Fruit fly (Drosophila melanogaster): Measurements from ENCODE around the gene tim.

Gene tim

dm6 chr2L:3476399-3477056 is 31.4 kb downstream of the tim start (continued):
- TF ChIP-seq CG15479 (GFP tag; optimal IDR thresholded peaks at IDR 0.05) (peak; percentile 73), CG13894 (tag; optimal IDR thresholded peaks at IDR 0.05) (peak; percentile 77), lov (optimal IDR thresholded peaks at IDR 0.05) (no peak), lov (GFP tag; IDR thresholded peaks at IDR 0.05) (0 out of 3 replicates have a peak, but pooled peaks have one; percentile 60), CG13296 (GFP tag; optimal IDR thresholded peaks at IDR 0.05) (no peak), NK7.1 (GFP tag; optimal IDR thresholded peaks at IDR 0.05) (no peak), kni (GFP tag; optimal IDR thresholded peaks at IDR 0.05) (peak; percentile 71), crol (GFP tag; IDR thresholded peaks at IDR 0.05) (peak; percentile 55; the same call in 1 of the 2 replicates)

- TF ChIP-seq CG4854 (GFP tag; optimal IDR thresholded peaks at IDR 0.05) (peak; percentile 21), CG18476 (GFP tag; optimal IDR thresholded peaks at IDR 0.05) (peak; percentile 6), HLHmδ (GFP tag; optimal IDR thresholded peaks at IDR 0.05) (no peak), da (GFP tag; optimal IDR thresholded peaks at IDR 0.05) (no peak), Camta (GFP tag; optimal IDR thresholded peaks at IDR 0.05) (peak; percentile 20), slou (GFP tag; optimal IDR thresholded peaks at IDR 0.05) (peak; percentile 50), Optix (GFP tag; IDR thresholded peaks at IDR 0.05) (no peak), Jarid2 (GFP tag; optimal IDR thresholded peaks at IDR 0.05) (peak; percentile 14), CG13287 (GFP tag; IDR thresholded peaks at IDR 0.05; ENCODE audit: partially characterized antibody) (no peak), slp2 (GFP tag; optimal IDR thresholded peaks at IDR 0.05) (peak; percentile 2), ken (GFP tag; IDR thresholded peaks at IDR 0.05) (no peak), pita (GFP tag; optimal IDR thresholded peaks at IDR 0.05) (no peak), CG7556 (GFP tag; optimal IDR thresholded peaks at IDR 0.05) (peak; percentile 84), Dek (tag; optimal IDR thresholded peaks at IDR 0.05) (peak; percentile 77), CG18011 (GFP tag; optimal IDR thresholded peaks at IDR 0.05) (peak; percentile 38), CG11456 (GFP tag; IDR thresholded peaks at IDR 0.05) (0 out of 3 replicates have a peak, but pooled peaks have one; percentile 62), CG3407 (GFP tag; optimal IDR thresholded peaks at IDR 0.05) (peak; percentile 6), CG6272 (GFP tag; IDR thresholded peaks at IDR 0.05) (no peak), lab (GFP tag; optimal IDR thresholded peaks at IDR 0.05) (peak; percentile 70), CG12769 (tag; optimal IDR thresholded peaks at IDR 0.05) (no peak), CG11093 (GFP tag; IDR thresholded peaks at IDR 0.05) (no peak), sisA (GFP tag; IDR thresholded peaks at IDR 0.05) (peak; percentile 44), CG11696 (GFP tag; IDR thresholded peaks at IDR 0.05) (no peak), sc (optimal IDR thresholded peaks at IDR 0.05) (no peak), sc (GFP tag; optimal IDR thresholded peaks at IDR 0.05) (peak; percentile 16), B-H1 (GFP tag; IDR thresholded peaks at IDR 0.05) (peak; percentile 34; the same call in 2 of the 3 replicates), CG9609 (GFP tag; optimal IDR thresholded peaks at IDR 0.05) (peak; percentile 10), CG10543 (GFP tag; optimal IDR thresholded peaks at IDR 0.05) (peak; percentile 21), knrl (GFP tag; IDR thresholded peaks at IDR 0.05; ENCODE audit: partially characterized antibody) (no peak), ci (GFP tag; IDR thresholded peaks at IDR 0.05) (peak; percentile 40), NFAT (GFP tag; IDR thresholded peaks at IDR 0.05) (0 out of 2 replicates have a peak, but pooled peaks have one; percentile 40), caup (GFP tag; optimal IDR thresholded peaks at IDR 0.05; ENCODE audit: severe bottlenecking) (peak; percentile 46), onecut (GFP tag; IDR thresholded peaks at IDR 0.05) (peak; percentile 20; the same call in 1 of the 2 replicates), croc (GFP tag; conservative IDR thresholded peaks at IDR 0.05) (no peak; the same call in 2 of the 3 replicates), CG31224 (GFP tag; IDR thresholded peaks at IDR 0.05) (no peak), Hr39 (optimal IDR thresholded peaks at IDR 0.05) (no peak), kay (GFP tag; optimal IDR thresholded peaks at IDR 0.05) (peak; percentile 11), bcd (GFP tag; optimal IDR thresholded peaks at IDR 0.05) (peak; percentile 49), CG12071 (GFP tag; optimal IDR thresholded peaks at IDR 0.05) (no peak), CG9876 (GFP tag; optimal IDR thresholded peaks at IDR 0.05) (no peak), insv (GFP tag; optimal IDR thresholded peaks at IDR 0.05) (no peak)
These were observed 32.0 kb downstream of the tim start for dm6 chr2L:3475948-3476347.
